Fruit fly (Drosophila melanogaster) whole organism, embryonic: ENCODE measurements around the gene CG33181.

Experiments
- ATbp ChIP-seq: fragments of 200-800 bp; sonication (Bioruptor generic); optimal IDR thresholded peaks from 2 replicates; lab custom pipeline; 2017; ENCODE audit warnings: missing biosample characterization, mild to moderate bottlenecking, missing genetic modification characterization, missing genetic modification reagents
- Ada2b ChIP-seq: fragments of 200-800 bp; sonication (Bioruptor generic); IDR thresholded peaks from 2 replicates; pipeline ENCODE4 v1.3.6; 2022; ENCODE audit warnings: missing biosample characterization, missing genetic modification characterization
- Awh ChIP-seq: fragments of 200-800 bp; sonication (Bioruptor generic); IDR thresholded peaks from 2 replicates; pipeline ENCODE4, ENCODE4 v1.3.6; 2022; ENCODE audit warnings: missing biosample characterization, missing genetic modification characterization
- CG10267 ChIP-seq: fragments of 200-800 bp; sonication (Bioruptor generic); optimal IDR thresholded peaks from 2 replicates; lab custom pipeline; 2018; ENCODE audit warnings: missing biosample characterization, mild to moderate bottlenecking, missing genetic modification characterization, moderate library complexity
- CG12299 ChIP-seq: fragments of 200-800 bp; sonication (Bioruptor generic); optimal IDR thresholded peaks from 2 replicates; lab custom pipeline; 2018; ENCODE audit warnings: missing biosample characterization, mild to moderate bottlenecking, missing genetic modification characterization
- CG12744 ChIP-seq: fragments of 200-800 bp; sonication (Bioruptor generic); optimal IDR thresholded peaks from 2 replicates; lab custom pipeline; 2016; ENCODE audit warnings: missing biosample characterization, missing genetic modification characterization
- CG13775 ChIP-seq: fragments of 200-800 bp; sonication (Bioruptor generic); optimal IDR thresholded peaks from 3 replicates; lab custom pipeline; 2017; ENCODE audit warnings: missing biosample characterization, mild to moderate bottlenecking, missing genetic modification characterization
- CG1529 ChIP-seq: fragments of 200-800 bp; sonication (Bioruptor generic); optimal IDR thresholded peaks from 3 replicates; lab custom pipeline; 2018; ENCODE audit warnings: missing biosample characterization, missing genetic modification characterization
- CG16813 ChIP-seq: fragments of 200-800 bp; sonication (Bioruptor generic); IDR thresholded peaks from 3 replicates; pipeline ENCODE4 v1.3.6; 2022; ENCODE audit warnings: missing biosample characterization, missing genetic modification characterization; ENCODE audit not compliant: partially characterized antibody
- CG2120 ChIP-seq: fragments of 200-800 bp; sonication (Bioruptor generic); optimal IDR thresholded peaks from 3 replicates; lab custom pipeline; 2016; ENCODE audit warnings: missing biosample characterization, missing genetic modification characterization
- CG2875 ChIP-seq: fragments of 200-800 bp; sonication (Bioruptor generic); optimal IDR thresholded peaks from 2 replicates; lab custom pipeline; 2017; ENCODE audit warnings: missing biosample characterization, mild to moderate bottlenecking, missing genetic modification characterization, missing genetic modification reagents
- CG31224 ChIP-seq: fragments of 200-800 bp; sonication (Bioruptor generic); IDR thresholded peaks from 2 replicates; pipeline ENCODE4 v1.3.6; 2022; ENCODE audit warnings: missing biosample characterization, missing genetic modification characterization
- CG42726 ChIP-seq: fragments of 200-800 bp; sonication (Bioruptor generic); IDR thresholded peaks from 2 replicates; pipeline ENCODE4 v1.3.6; 2022; ENCODE audit warnings: missing biosample characterization, missing genetic modification characterization; ENCODE audit not compliant: partially characterized antibody
- CG4854 ChIP-seq: fragments of 200-800 bp; sonication (Bioruptor generic); optimal IDR thresholded peaks from 2 replicates; lab custom pipeline; 2016; ENCODE audit warnings: missing biosample characterization, missing genetic modification characterization, inconsistent platforms
- CG6654 ChIP-seq: fragments of 200-800 bp; sonication (Bioruptor generic); optimal IDR thresholded peaks from 2 replicates; lab custom pipeline; 2017; ENCODE audit warnings: missing biosample characterization, mild to moderate bottlenecking, missing genetic modification characterization
- CG6689 ChIP-seq: fragments of 200-800 bp; sonication (Bioruptor generic); IDR thresholded peaks from 2 replicates; pipeline ENCODE4 v1.3.6; 2022; ENCODE audit warnings: missing biosample characterization, missing genetic modification characterization
- CG8478 ChIP-seq: fragments of >200 bp; optimal IDR thresholded peaks from 2 replicates; lab custom pipeline; 2018
- CG8944 ChIP-seq: fragments of 200-800 bp; sonication (Bioruptor generic); optimal IDR thresholded peaks from 3 replicates; lab custom pipeline; 2016; ENCODE audit warnings: missing biosample characterization, missing genetic modification characterization
- CG9437 ChIP-seq: fragments of 200-800 bp; sonication (Bioruptor generic); optimal IDR thresholded peaks from 2 replicates; lab custom pipeline; 2018; ENCODE audit warnings: missing biosample characterization, mild to moderate bottlenecking, missing genetic modification characterization
- CG9727 ChIP-seq: fragments of 200-800 bp; sonication (Bioruptor generic); optimal IDR thresholded peaks from 3 replicates; lab custom pipeline; 2017; ENCODE audit warnings: missing biosample characterization, mild to moderate bottlenecking, missing genetic modification characterization
- CG9932 ChIP-seq: fragments of 200-800 bp; sonication (Bioruptor generic); IDR thresholded peaks from 2 replicates; pipeline ENCODE4 v1.3.6; 2022; ENCODE audit warnings: missing biosample characterization, missing genetic modification characterization
- Dad ChIP-seq: fragments of 200-800 bp; sonication (Bioruptor generic); optimal IDR thresholded peaks from 3 replicates; lab custom pipeline; 2016; ENCODE audit warnings: missing biosample characterization, missing genetic modification characterization
- Deaf1 ChIP-seq: fragments of 200-800 bp; optimal IDR thresholded peaks from 3 replicates; lab custom pipeline; 2019; ENCODE audit warnings: missing biosample characterization, mild to moderate bottlenecking, missing genetic modification characterization, moderate library complexity
- Eip74EF ChIP-seq, 2 experiments: fragments of 200-800 bp in 1 of 2; fragments of >200 bp in 1 of 2; sonication (Bioruptor generic) in 1 of 2; optimal IDR thresholded peaks; 2 replicates each; lab custom pipeline; 2017 to 2019; ENCODE audit warnings: missing biosample characterization in 2 of 2, missing genetic modification characterization in 2 of 2, mild to moderate bottlenecking in 1 of 2, moderate library complexity in 1 of 2
- Elba2 ChIP-seq: fragments of 200-800 bp; sonication (Bioruptor generic); optimal IDR thresholded peaks from 3 replicates; lab custom pipeline; 2016; ENCODE audit warnings: missing biosample characterization, missing genetic modification characterization
- Ets65A ChIP-seq: fragments of 200-800 bp; sonication (Bioruptor generic); peaks from one replicate; lab custom pipeline; 2016; ENCODE audit warnings: missing biosample characterization, missing genetic modification characterization
- GATAe ChIP-seq: fragments of 200-800 bp; sonication (Bioruptor generic); conservative IDR thresholded peaks from 2 replicates; pipeline ENCODE4 v1.3.6; 2022; ENCODE audit warnings: missing biosample characterization, missing genetic modification characterization
- NC2β ChIP-seq: fragments of 200-800 bp; sonication (Bioruptor generic); optimal IDR thresholded peaks from 2 replicates; lab custom pipeline; 2016; ENCODE audit warnings: missing biosample characterization, missing genetic modification characterization
- Nf-YA ChIP-seq: fragments of 200-800 bp; sonication (Bioruptor generic); IDR thresholded peaks from 2 replicates; pipeline ENCODE4 v1.3.6; 2022; ENCODE audit warnings: missing biosample characterization, missing genetic modification characterization
- Rfx ChIP-seq: fragments of 200-800 bp; sonication (Bioruptor generic); IDR thresholded peaks from 2 replicates; pipeline ENCODE4 v1.3.6; 2022; ENCODE audit warnings: missing biosample characterization, missing genetic modification characterization
- Rx ChIP-seq: fragments of 200-800 bp; sonication (Bioruptor generic); IDR thresholded peaks from 2 replicates; pipeline ENCODE4 v1.3.6; 2022; ENCODE audit warnings: missing biosample characterization, missing genetic modification characterization
- Sox100B ChIP-seq: fragments of 200-800 bp; sonication (Bioruptor generic); optimal IDR thresholded peaks from 3 replicates; lab custom pipeline; 2018; ENCODE audit warnings: missing biosample characterization, mild to moderate bottlenecking, missing genetic modification characterization
- Xbp1 ChIP-seq: fragments of 200-800 bp; sonication (Bioruptor generic); optimal IDR thresholded peaks from 3 replicates; lab custom pipeline; 2016; ENCODE audit warnings: missing biosample characterization, mild to moderate bottlenecking, missing genetic modification characterization
- cato ChIP-seq: fragments of 200-800 bp; sonication (Bioruptor generic); optimal IDR thresholded peaks from 2 replicates; lab custom pipeline; 2016; ENCODE audit warnings: missing biosample characterization, missing genetic modification characterization, borderline replicate concordance
- en ChIP-seq: fragments of 200-800 bp; sonication (Bioruptor generic); optimal IDR thresholded peaks from 2 replicates; lab custom pipeline; 2016; ENCODE audit warnings: missing biosample characterization, missing genetic modification characterization
- ewg ChIP-seq: fragments of 200-800 bp; sonication (Bioruptor generic); optimal IDR thresholded peaks from 3 replicates; lab custom pipeline; 2017; ENCODE audit warnings: mild to moderate bottlenecking, missing biosample characterization, missing genetic modification reagents, missing genetic modification characterization
- fd3F ChIP-seq: fragments of 200-800 bp; sonication (Bioruptor generic); optimal IDR thresholded peaks from 2 replicates; lab custom pipeline; 2018; ENCODE audit warnings: missing biosample characterization, mild to moderate bottlenecking, missing genetic modification characterization, moderate library complexity
- fd64A ChIP-seq: fragments of 200-800 bp; sonication (Bioruptor generic); optimal IDR thresholded peaks from 3 replicates; lab custom pipeline; 2018; ENCODE audit warnings: missing biosample characterization, mild to moderate bottlenecking, missing genetic modification characterization
- gro ChIP-seq: fragments of 200-800 bp; sonication (Bioruptor generic); optimal IDR thresholded peaks from 2 replicates; lab custom pipeline; 2016; ENCODE audit warnings: missing biosample characterization, missing genetic modification characterization
- hb ChIP-seq: fragments of 200-800 bp; sonication (Bioruptor generic); IDR thresholded peaks from 3 replicates; pipeline ENCODE4 v1.3.6; 2022; ENCODE audit warnings: missing biosample characterization, missing genetic modification characterization; ENCODE audit not compliant: partially characterized antibody
- lola ChIP-seq, 3 experiments: fragments of >200 bp in 2 of 3; fragments of 200-800 bp in 1 of 3; sonication (Bioruptor generic) in 1 of 3; optimal IDR thresholded peaks; 2 replicates each; lab custom pipeline; 2017 to 2019; ENCODE audit warnings: missing biosample characterization in 3 of 3, missing genetic modification characterization in 3 of 3, mild to moderate bottlenecking in 1 of 3, moderate library complexity in 1 of 3
- psq ChIP-seq: fragments of 200-800 bp; sonication (Bioruptor generic); optimal IDR thresholded peaks from 2 replicates; lab custom pipeline; 2017; ENCODE audit warnings: missing biosample characterization, missing genetic modification characterization
- pzg ChIP-seq: fragments of 200-800 bp; sonication (Bioruptor generic); optimal IDR thresholded peaks from 3 replicates; lab custom pipeline; 2018; ENCODE audit warnings: missing biosample characterization, mild to moderate bottlenecking, missing genetic modification characterization, moderate library complexity
- sc ChIP-seq, 3 experiments: fragments of >200 bp in 2 of 3; fragments of 200-800 bp in 1 of 3; sonication (Bioruptor generic) in 1 of 3; optimal IDR thresholded peaks; 2 replicates in 2 of 3; 3 replicates in 1 of 3; lab custom pipeline; 2017; ENCODE audit warnings: mild to moderate bottlenecking in 1 of 3, missing biosample characterization in 1 of 3, missing genetic modification characterization in 1 of 3, missing genetic modification reagents in 1 of 3
- ssp ChIP-seq: fragments of 200-800 bp; sonication (Bioruptor generic); IDR thresholded peaks from 2 replicates; pipeline ENCODE4 v1.3.6; 2022; ENCODE audit warnings: missing biosample characterization, missing genetic modification characterization
- tgo ChIP-seq: fragments of 200-800 bp; sonication (Bioruptor generic); IDR thresholded peaks from 3 replicates; pipeline ENCODE4 v1.3.6; 2022; ENCODE audit warnings: missing biosample characterization, missing genetic modification characterization
- tio ChIP-seq: fragments of 200-800 bp; sonication (Bioruptor generic); optimal IDR thresholded peaks from 2 replicates; lab custom pipeline; 2017; ENCODE audit warnings: missing biosample characterization, missing genetic modification characterization, inconsistent platforms
- trem ChIP-seq: fragments of 200-800 bp; optimal IDR thresholded peaks from 3 replicates; lab custom pipeline; 2019; ENCODE audit warnings: missing biosample characterization, mild to moderate bottlenecking, missing genetic modification characterization, moderate library complexity
- tx ChIP-seq: fragments of 200-800 bp; sonication (Bioruptor generic); optimal IDR thresholded peaks from 2 replicates; lab custom pipeline; 2016; ENCODE audit warnings: missing biosample characterization, missing genetic modification characterization
- vfl ChIP-seq: fragments of 200-800 bp; sonication (Bioruptor generic); optimal IDR thresholded peaks from 2 replicates; lab custom pipeline; 2016; ENCODE audit warnings: missing biosample characterization, missing genetic modification characterization
- wor ChIP-seq: fragments of 200-800 bp; sonication (Bioruptor generic); IDR thresholded peaks from 2 replicates; pipeline ENCODE4 v1.3.6; 2022; ENCODE audit warnings: missing biosample characterization, missing genetic modification characterization

CG33181 gene

dm6 chrX:8558762-8559172 is 69.6 kb downstream of the CG33181 start, which contains the start of gene IntS4 (continued):
- peak; percentile 55 for TF ChIP-seq CG6689 (GFP tag; lab: Robert Waterston, UW)
- peak; percentile 47 for TF ChIP-seq fd3F (GFP tag; lab: Kevin White, UChicago)
- TF ChIP-seq CG2120 (GFP tag; lab: Kevin White, UChicago) = peak; percentile 79
- no peak for TF ChIP-seq tx (GFP tag; lab: Kevin White, UChicago)
- peak; percentile 96 for TF ChIP-seq CG16813
- TF ChIP-seq Ets65A = peak; percentile 91
- TF ChIP-seq wor = no peak; the same call in 1 of the 2 replicates
- peak; percentile 73 for TF ChIP-seq CG13775 (GFP tag; lab: Kevin White, UChicago)
- TF ChIP-seq CG12744 = no peak
- TF ChIP-seq CG9727 (GFP tag; lab: Kevin White, UChicago) = peak; percentile 68
- no peak for TF ChIP-seq en (GFP tag; lab: Kevin White, UChicago)
- TF ChIP-seq Ada2b (GFP tag; lab: Robert Waterston, UW) = peak; percentile 58
- TF ChIP-seq Xbp1 (GFP tag; lab: Kevin White, UChicago) = peak; percentile 70
- no peak for TF ChIP-seq CG8478 (lab: Kevin White, UChicago)
- TF ChIP-seq fd64A = no peak
- peak; percentile 91 for TF ChIP-seq CG9932
- TF ChIP-seq Rx (GFP tag; lab: Robert Waterston, UW) = no peak
- TF ChIP-seq Deaf1 = no peak
- peak; percentile 80 for TF ChIP-seq trem (tag; lab: Kevin White, UChicago)
- TF ChIP-seq hb = peak; percentile 87
- no peak for TF ChIP-seq CG1529 (GFP tag; lab: Kevin White, UChicago)
- no peak for TF ChIP-seq CG9437 (GFP tag; lab: Kevin White, UChicago)
- TF ChIP-seq ATbp (GFP tag; lab: Kevin White, UChicago) = no peak
- no peak for TF ChIP-seq tio (GFP tag; lab: Kevin White, UChicago)
- peak; percentile 9 for TF ChIP-seq CG12299
- TF ChIP-seq Nf-YA = no peak
- TF ChIP-seq Rfx (GFP tag; lab: Robert Waterston, UW) = peak; percentile 83
- no peak for TF ChIP-seq Elba2
- peak; percentile 34 for TF ChIP-seq Dad
- no peak for TF ChIP-seq sc (optimal IDR thresholded peaks at IDR 0.05; lab: Kevin White, UChicago)
- TF ChIP-seq sc (GFP tag; optimal IDR thresholded peaks at IDR 0.05; lab: Kevin White, UChicago) = peak; percentile 24
- TF ChIP-seq CG4854 (GFP tag; lab: Kevin White, UChicago) = peak; percentile 39
- no peak for TF ChIP-seq cato (GFP tag; lab: Kevin White, UChicago)
- peak; percentile 50 for TF ChIP-seq gro (GFP tag; lab: Kevin White, UChicago)
- no peak for TF ChIP-seq Eip74EF (GFP tag; optimal IDR thresholded peaks at IDR 0.05; lab: Kevin White, UChicago)
- TF ChIP-seq CG2875 = no peak
- peak; percentile 98 for TF ChIP-seq psq (GFP tag; lab: Kevin White, UChicago)
- peak; percentile 72; the same call in 1 of the 2 replicates for TF ChIP-seq CG42726 (GFP tag; lab: Robert Waterston, UW)
- peak; percentile 50 for TF ChIP-seq ssp (GFP tag; lab: Robert Waterston, UW)
- no peak for TF ChIP-seq GATAe
- no peak for TF ChIP-seq Awh (GFP tag; lab: Robert Waterston, UW)
- TF ChIP-seq Sox100B = peak; percentile 42
- peak; percentile 59 for TF ChIP-seq pzg (GFP tag; lab: Kevin White, UChicago)
- no peak for TF ChIP-seq ewg (GFP tag; lab: Kevin White, UChicago)
- TF ChIP-seq NC2β (GFP tag; lab: Kevin White, UChicago) = no peak
- no peak for TF ChIP-seq CG6654 (GFP tag; lab: Kevin White, UChicago)
- TF ChIP-seq CG31224 (GFP tag; lab: Robert Waterston, UW) = peak; percentile 34; the same call in 1 of the 2 replicates
- peak; percentile 68 for TF ChIP-seq CG10267 (tag; lab: Kevin White, UChicago)
- TF ChIP-seq tgo (GFP tag; lab: Robert Waterston, UW) = peak; percentile 53
- TF ChIP-seq vfl (GFP tag; lab: Kevin White, UChicago) = peak; percentile 71
- TF ChIP-seq lola (GFP tag; optimal IDR thresholded peaks at IDR 0.05; lab: Kevin White, UChicago) = peak in 1 of 3 experiments; percentile 57
- TF ChIP-seq CG8944 = peak; percentile 12
